Worm (Caenorhabditis elegans) whole organism, young adult: ENCODE measurements around the gene K08H10.10.
A peak's percentile ranks its signal among the peaks of the same experiment; 100 is the strongest.

Experiments
- B0261.1 ChIP-seq: sonication (generic microtip); optimal IDR thresholded peaks from 2 replicates; lab custom pipeline; 2016; ENCODE audit warnings: mild to moderate bottlenecking, missing genetic modification characterization, moderate library complexity, missing compliant biosample characterization
- B0336.3 ChIP-seq: fragments of 200-800 bp; sonication (Bioruptor generic); IDR thresholded peaks from 2 replicates; pipeline ENCODE4 v1.3.6; 2022; ENCODE audit warnings: missing genetic modification characterization, missing compliant biosample characterization
- C06A6.2 ChIP-seq: fragments of 200-800 bp; sonication (Bioruptor generic); conservative IDR thresholded peaks from 2 replicates; pipeline ENCODE4 v1.3.6; 2022; ENCODE audit warnings: missing genetic modification characterization, missing compliant biosample characterization
- F57C9.4 ChIP-seq: sonication (generic microtip); optimal IDR thresholded peaks from 2 replicates; lab custom pipeline; 2017; ENCODE audit warnings: mild to moderate bottlenecking, missing genetic modification characterization, missing compliant biosample characterization
- K12H6.12 ChIP-seq: fragments of 200-800 bp; sonication (Bioruptor generic); optimal IDR thresholded peaks from 2 replicates; lab custom pipeline; 2018; ENCODE audit warnings: mild to moderate bottlenecking, missing genetic modification characterization, missing compliant biosample characterization
- T07F8.4 ChIP-seq: sonication (generic microtip); optimal IDR thresholded peaks from 2 replicates; lab custom pipeline; 2016; ENCODE audit warnings: mild to moderate bottlenecking, missing genetic modification characterization, moderate library complexity, missing compliant biosample characterization
- Y56A3A.18 ChIP-seq: fragments of 200-800 bp; sonication (Bioruptor generic); IDR thresholded peaks from 2 replicates; pipeline ENCODE4 v1.3.6; 2022; ENCODE audit warnings: missing genetic modification reagents, missing genetic modification characterization, missing compliant biosample characterization
- Y95B8A.8 ChIP-seq: fragments of 200-800 bp; sonication (Bioruptor generic); IDR thresholded peaks from 2 replicates; pipeline ENCODE4 v1.3.6; 2022; ENCODE audit warnings: missing genetic modification reagents, missing genetic modification characterization, missing compliant biosample characterization
- cebp-1 ChIP-seq, 2 experiments: fragments of 200-800 bp in 1 of 2; sonication (Bioruptor generic) in 1 of 2; sonication (generic microtip) in 1 of 2; IDR thresholded peaks in 1 of 2; optimal IDR thresholded peaks in 1 of 2; 2 replicates each; pipeline versions ENCODE4 v1.3.6 to Lab custom; 2017 to 2022; ENCODE audit warnings: missing compliant biosample characterization in 2 of 2, missing genetic modification characterization in 2 of 2, mild to moderate bottlenecking in 1 of 2, missing genetic modification reagents in 1 of 2, moderate library complexity in 1 of 2
- ceh-27 ChIP-seq: fragments of 200-800 bp; sonication (Bioruptor generic); optimal IDR thresholded peaks from 2 replicates; lab custom pipeline; 2018; ENCODE audit warnings: mild to moderate bottlenecking, missing genetic modification characterization, moderate library complexity, missing compliant biosample characterization
- ceh-58 ChIP-seq: fragments of 200-800 bp; sonication (Bioruptor generic); IDR thresholded peaks from 2 replicates; pipeline ENCODE4 v1.3.6; 2022; ENCODE audit warnings: missing genetic modification characterization, missing compliant biosample characterization
- chd-7 ChIP-seq: sonication (generic microtip); optimal IDR thresholded peaks from 2 replicates; lab custom pipeline; 2016; ENCODE audit warnings: mild to moderate bottlenecking, missing genetic modification characterization, moderate library complexity, missing compliant biosample characterization
- dox-1 ChIP-seq: fragments of 200-800 bp; sonication (Bioruptor generic); IDR thresholded peaks from 2 replicates; pipeline ENCODE4 v1.3.6; 2022; ENCODE audit warnings: missing genetic modification reagents, missing genetic modification characterization, missing compliant biosample characterization
- egl-44 ChIP-seq: fragments of 200-800 bp; sonication (Bioruptor generic); IDR thresholded peaks from 2 replicates; pipeline ENCODE4 v1.3.6; 2022; ENCODE audit warnings: missing genetic modification reagents, missing genetic modification characterization, missing compliant biosample characterization
- egrh-3 ChIP-seq: fragments of 200-800 bp; sonication (Bioruptor generic); IDR thresholded peaks from 2 replicates; pipeline ENCODE4 v1.3.6; 2022; ENCODE audit warnings: missing genetic modification reagents, missing genetic modification characterization, missing compliant biosample characterization
- gei-17 ChIP-seq: fragments of 200-800 bp; sonication (Bioruptor generic); optimal IDR thresholded peaks from 2 replicates; lab custom pipeline; 2018; ENCODE audit warnings: mild to moderate bottlenecking, missing genetic modification characterization, missing compliant biosample characterization
- hmg-1.2 ChIP-seq: fragments of 200-800 bp; sonication (Bioruptor generic); IDR thresholded peaks from 2 replicates; pipeline ENCODE4 v1.3.6; 2022; ENCODE audit warnings: missing genetic modification reagents, missing genetic modification characterization, missing compliant biosample characterization
- let-607 ChIP-seq, 2 experiments: fragments of 200-800 bp in 1 of 2; sonication (Bioruptor generic) in 1 of 2; sonication (generic microtip) in 1 of 2; optimal IDR thresholded peaks; 2 replicates each; lab custom pipeline; 2016 to 2018; ENCODE audit warnings: mild to moderate bottlenecking in 2 of 2, missing compliant biosample characterization in 2 of 2, missing genetic modification characterization in 2 of 2, moderate library complexity in 2 of 2, missing genotype in 1 of 2
- lin-35 ChIP-seq, 3 experiments: fragments of 150-350 bp in 2 of 3; sonication (generic microtip) in 1 of 3; optimal IDR thresholded peaks; 2 replicates each; lab custom pipeline; 2014 to 2018; ENCODE audit warnings: missing biosample characterization in 3 of 3, missing genetic modification characterization in 3 of 3, missing genetic modification reagents in 3 of 3
- lin-40 ChIP-seq: sonication (generic microtip); optimal IDR thresholded peaks from 2 replicates; lab custom pipeline; 2016; ENCODE audit warnings: missing genetic modification characterization, mild to moderate bottlenecking, missing compliant biosample characterization, missing genotype, missing genetic modification reagents
- lin-54 ChIP-seq: fragments of 200-800 bp; sonication (Bioruptor generic); optimal IDR thresholded peaks from 2 replicates; lab custom pipeline; 2018; ENCODE audit warnings: mild to moderate bottlenecking, missing genetic modification characterization, missing compliant biosample characterization
- lir-1 ChIP-seq: fragments of 200-800 bp; sonication (Bioruptor generic); conservative IDR thresholded peaks from 2 replicates; pipeline ENCODE4 v1.3.6; 2022; ENCODE audit warnings: missing genetic modification reagents, missing genetic modification characterization, missing compliant biosample characterization
- mcd-1 ChIP-seq: fragments of 200-800 bp; sonication (Bioruptor generic); IDR thresholded peaks from 2 replicates; pipeline ENCODE4 v1.3.6; 2022; ENCODE audit warnings: missing genetic modification reagents, missing genetic modification characterization, missing compliant biosample characterization
- nfyb-1 ChIP-seq: fragments of 200-800 bp; sonication (Bioruptor generic); IDR thresholded peaks from 2 replicates; pipeline ENCODE4 v1.3.6; 2022; ENCODE audit warnings: missing genetic modification reagents, missing genetic modification characterization, missing compliant biosample characterization
- nhr-27 ChIP-seq: fragments of 200-800 bp; sonication (Bioruptor generic); optimal IDR thresholded peaks from 2 replicates; lab custom pipeline; 2018; ENCODE audit warnings: mild to moderate bottlenecking, missing genetic modification characterization, moderate library complexity, missing compliant biosample characterization
- nhr-80 ChIP-seq: sonication (generic microtip); optimal IDR thresholded peaks from 2 replicates; lab custom pipeline; 2016; ENCODE audit warnings: missing genetic modification characterization, missing compliant biosample characterization
- pbrm-1 ChIP-seq: fragments of 200-800 bp; sonication (Bioruptor generic); IDR thresholded peaks from 2 replicates; pipeline ENCODE4 v1.3.6; 2022; ENCODE audit warnings: missing genetic modification reagents, missing genetic modification characterization, missing compliant biosample characterization
- pha-4 ChIP-seq: fragments of 150-350 bp; sonication (generic microtip); optimal IDR thresholded peaks from 2 replicates; lab custom pipeline; 2014; ENCODE audit warnings: missing biosample characterization, missing genetic modification reagents, missing genetic modification characterization
- rpc-1 ChIP-seq, 2 experiments: fragments of 150-350 bp in 1 of 2; sonication (generic microtip) in 1 of 2; optimal IDR thresholded peaks; 2 replicates each; lab custom pipeline; 2014 to 2018; ENCODE audit warnings: missing biosample characterization in 1 of 2, missing genetic modification characterization in 1 of 2, missing genetic modification reagents in 1 of 2, missing genotype in 1 of 2
- snpc-1.1 ChIP-seq: sonication (generic microtip); optimal IDR thresholded peaks from 2 replicates; lab custom pipeline; 2017; ENCODE audit warnings: missing genetic modification characterization, mild to moderate bottlenecking, missing compliant biosample characterization, antibody characterized with exemption, moderate library complexity, missing genotype, missing genetic modification reagents; ENCODE audit not compliant: insufficient read depth
- snpc-4 ChIP-seq, 5 experiments: fragments of 150-350 bp in 1 of 5; sonication (generic microtip) in 4 of 5; optimal IDR thresholded peaks; 2 replicates each; lab custom pipeline; 2014 to 2018; ENCODE audit warnings: missing genetic modification characterization in 5 of 5, missing biosample characterization in 3 of 5, antibody characterized with exemption in 2 of 5, mild to moderate bottlenecking in 2 of 5, missing compliant biosample characterization in 2 of 5, missing genotype in 2 of 5, moderate library complexity in 2 of 5, missing genetic modification reagents in 1 of 5
- somi-1 ChIP-seq: fragments of 200-800 bp; sonication (Bioruptor generic); optimal IDR thresholded peaks from 2 replicates; lab custom pipeline; 2018; ENCODE audit warnings: mild to moderate bottlenecking, missing genetic modification characterization, missing compliant biosample characterization
- tbp1 ChIP-seq: fragments of 200-800 bp; sonication (Bioruptor generic); optimal IDR thresholded peaks from 2 replicates; lab custom pipeline; 2018; ENCODE audit warnings: mild to moderate bottlenecking, missing genetic modification characterization, missing compliant biosample characterization
- tlf-1 ChIP-seq: fragments of 200-800 bp; sonication (Bioruptor generic); optimal IDR thresholded peaks from 2 replicates; lab custom pipeline; 2018; ENCODE audit warnings: mild to moderate bottlenecking, missing genetic modification characterization, missing compliant biosample characterization
- unc-62 ChIP-seq: fragments of 150-350 bp; optimal IDR thresholded peaks from 2 replicates; lab custom pipeline; 2014; ENCODE audit warnings: missing biosample characterization, missing genetic modification reagents, missing genetic modification characterization
- zim-3 ChIP-seq: sonication (generic microtip); optimal IDR thresholded peaks from 2 replicates; lab custom pipeline; 2017; ENCODE audit warnings: mild to moderate bottlenecking, missing genetic modification characterization, moderate library complexity, missing compliant biosample characterization
- ztf-18 ChIP-seq: sonication (generic microtip); optimal IDR thresholded peaks from 2 replicates; lab custom pipeline; 2016; ENCODE audit warnings: missing genotype, mild to moderate bottlenecking, missing genetic modification characterization, missing compliant biosample characterization
- ztf-28 ChIP-seq: fragments of 200-800 bp; sonication (Bioruptor generic); IDR thresholded peaks from 2 replicates; pipeline ENCODE4 v1.3.6; 2022; ENCODE audit warnings: missing genetic modification reagents, missing genetic modification characterization, missing compliant biosample characterization

The K08H10.10 gene

DNA sequence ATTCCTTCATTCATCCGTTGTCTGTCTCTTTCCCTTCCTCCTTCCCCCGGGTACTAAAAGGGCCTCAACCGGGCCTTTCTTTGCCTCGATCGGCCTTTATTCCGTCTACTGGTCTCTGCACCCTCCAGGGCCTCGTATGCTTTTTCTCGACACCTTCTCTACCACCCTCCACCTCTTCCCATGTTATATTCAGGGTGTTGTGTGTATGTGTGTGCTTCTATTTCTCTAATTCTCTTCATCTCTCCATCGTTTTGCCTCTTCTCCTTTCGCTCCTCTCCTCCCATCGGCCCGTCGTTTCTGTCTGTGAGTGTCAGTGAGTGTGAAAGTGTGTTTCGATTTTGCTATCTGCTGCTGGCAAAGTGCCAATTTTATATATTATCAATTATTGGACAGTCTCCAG is 39.0 kb downstream of the K08H10.10 start (continued):
- TF ChIP-seq ceh-27 (GFP tag; lab: Kevin White, UChicago): peak; percentile 48
- peak; percentile 55 for TF ChIP-seq lin-40
- TF ChIP-seq nfyb-1 (GFP tag; lab: Robert Waterston, UW): 0 out of 2 replicates have a peak, but pooled peaks have one; percentile 55
- TF ChIP-seq let-607 (tag; optimal IDR thresholded peaks at IDR 0.05; lab: Kevin White, UChicago): peak in 1 of 2 experiments; percentile 27
- TF ChIP-seq B0261.1 (tag; lab: Kevin White, UChicago): no peak
- TF ChIP-seq tbp1: peak; percentile 33
- TF ChIP-seq lin-54 (GFP tag; lab: Kevin White, UChicago): peak; percentile 36
- TF ChIP-seq lin-35 (GFP tag; optimal IDR thresholded peaks at IDR 0.05; lab: Kevin White, UChicago): peak in 1 of 3 experiments; percentile 28
- no peak for TF ChIP-seq Y95B8A.8 (GFP tag; lab: Robert Waterston, UW)
- TF ChIP-seq mcd-1 (GFP tag; lab: Robert Waterston, UW): peak; percentile 59
- peak; percentile 62 for TF ChIP-seq pha-4 (tag; lab: Kevin White, UChicago)
- TF ChIP-seq chd-7 (tag; lab: Kevin White, UChicago): peak; percentile 46
- peak; percentile 68 for TF ChIP-seq lir-1 (GFP tag; lab: Robert Waterston, UW)
- TF ChIP-seq pbrm-1: 0 out of 2 replicates have a peak, but pooled peaks have one; percentile 36
- peak; percentile 82 for TF ChIP-seq Y56A3A.18
- 0 out of 2 replicates have a peak, but pooled peaks have one; percentile 44 for TF ChIP-seq egl-44 (GFP tag; lab: Robert Waterston, UW)
- peak; percentile 69 for TF ChIP-seq B0336.3 (GFP tag; lab: Robert Waterston, UW)
- TF ChIP-seq cebp-1 (GFP tag; IDR thresholded peaks at IDR 0.05; lab: Robert Waterston, UW): peak; percentile 36; the same call in 1 of the 2 replicates
- TF ChIP-seq cebp-1 (tag; optimal IDR thresholded peaks at IDR 0.05; lab: Kevin White, UChicago): peak; percentile 71
- TF ChIP-seq nhr-80 (tag; lab: Kevin White, UChicago): peak; percentile 76
- no peak for TF ChIP-seq snpc-1.1
- peak; percentile 19 for TF ChIP-seq ztf-18
- no peak for TF ChIP-seq T07F8.4 (tag; lab: Kevin White, UChicago)

ce11 chrV:10041484-10041883 is 40.6 kb downstream of the K08H10.10 start:
- no peak for TF ChIP-seq cebp-1 (GFP tag; IDR thresholded peaks at IDR 0.05; lab: Robert Waterston, UW)
- peak; percentile 20 for TF ChIP-seq cebp-1 (tag; optimal IDR thresholded peaks at IDR 0.05; lab: Kevin White, UChicago)
- TF ChIP-seq ceh-27 (GFP tag; lab: Kevin White, UChicago): peak; percentile 50
- peak; percentile 12; the same call in 1 of the 2 replicates for TF ChIP-seq hmg-1.2
- no peak for TF ChIP-seq nhr-27 (tag; lab: Kevin White, UChicago)
- peak in 1 of 3 experiments; percentile 21 for TF ChIP-seq lin-35 (GFP tag; optimal IDR thresholded peaks at IDR 0.05; lab: Kevin White, UChicago)
- TF ChIP-seq ceh-58 (GFP tag; lab: Robert Waterston, UW): no peak
- no peak for TF ChIP-seq F57C9.4 (tag; lab: Kevin White, UChicago)
- peak; percentile 47 for TF ChIP-seq K12H6.12 (tag; lab: Kevin White, UChicago)
- TF ChIP-seq snpc-4 (GFP tag; optimal IDR thresholded peaks at IDR 0.05; lab: Kevin White, UChicago): no peak
- no peak for TF ChIP-seq snpc-4 (tag; optimal IDR thresholded peaks at IDR 0.05; lab: Kevin White, UChicago)
- TF ChIP-seq ztf-28 (GFP tag; lab: Robert Waterston, UW): 0 out of 2 replicates have a peak, but pooled peaks have one; percentile 7
- TF ChIP-seq lir-1 (GFP tag; lab: Robert Waterston, UW): peak; percentile 92
- 0 out of 2 replicates have a peak, but pooled peaks have one; percentile 40 for TF ChIP-seq pbrm-1
- peak; percentile 9 for TF ChIP-seq nhr-80 (tag; lab: Kevin White, UChicago)

- peak; percentile 21 for TF ChIP-seq tbp1
- peak; percentile 94 for TF ChIP-seq hmg-1.2
- peak; percentile 55 for TF ChIP-seq pbrm-1
- TF ChIP-seq unc-62: peak; percentile 6
- TF ChIP-seq somi-1 (GFP tag; lab: Kevin White, UChicago): no peak
- TF ChIP-seq C06A6.2 (GFP tag; lab: Robert Waterston, UW): 0 out of 2 replicates have a peak, but pooled peaks have one; percentile 20
- TF ChIP-seq cebp-1 (GFP tag; IDR thresholded peaks at IDR 0.05; lab: Robert Waterston, UW): no peak
- TF ChIP-seq cebp-1 (tag; optimal IDR thresholded peaks at IDR 0.05; lab: Kevin White, UChicago): peak; percentile 50
- TF ChIP-seq mcd-1 (GFP tag; lab: Robert Waterston, UW): peak; percentile 35; the same call in 1 of the 2 replicates
- peak; percentile 23 for TF ChIP-seq ceh-27 (GFP tag; lab: Kevin White, UChicago)
- TF ChIP-seq tlf-1: no peak
- TF ChIP-seq egrh-3 (GFP tag; lab: Robert Waterston, UW): no peak
- TF ChIP-seq pha-4 (tag; lab: Kevin White, UChicago): peak; percentile 14
- peak; percentile 53 for TF ChIP-seq K12H6.12 (tag; lab: Kevin White, UChicago)
- TF ChIP-seq gei-17: no peak
- TF ChIP-seq rpc-1 (optimal IDR thresholded peaks at IDR 0.05; lab: Kevin White, UChicago): no peak
- TF ChIP-seq rpc-1 (tag; optimal IDR thresholded peaks at IDR 0.05; lab: Kevin White, UChicago): no peak
- TF ChIP-seq dox-1 (GFP tag; lab: Robert Waterston, UW): peak; percentile 36; the same call in 1 of the 2 replicates
- TF ChIP-seq lin-54 (GFP tag; lab: Kevin White, UChicago): peak; percentile 5
- TF ChIP-seq zim-3: no peak
Observed at ce11 chrV:10042254-10042653, 41.4 kb downstream of the K08H10.10 start.
